Fruit fly (Drosophila melanogaster) whole organism, wandering third instar larva: ENCODE data around the gene PXo.

ENCODE experiments used
- Abd-B ChIP-seq: fragments of >200 bp; optimal IDR thresholded peaks from 2 replicates; lab custom pipeline; 2017; ENCODE audit warnings: missing biosample characterization, missing genetic modification characterization
- CG32264 ChIP-seq: fragments of 200-800 bp; sonication (Bioruptor generic); optimal IDR thresholded peaks from 2 replicates; lab custom pipeline; 2016; ENCODE audit warnings: missing biosample characterization, missing genetic modification characterization
- CG9705 ChIP-seq: fragments of 200-800 bp; sonication (Bioruptor generic); optimal IDR thresholded peaks from 2 replicates; lab custom pipeline; 2018; ENCODE audit warnings: missing biosample characterization, mild to moderate bottlenecking, missing genetic modification characterization
- Dif ChIP-seq: fragments of 200-275, 200-300 bp; sonication (Bioruptor generic); optimal IDR thresholded peaks from 2 replicates; lab custom pipeline; 2018; ENCODE audit warnings: missing biosample characterization, missing genetic modification characterization; ENCODE audit not compliant: partially characterized antibody
- GATAd ChIP-seq: sonication (Bioruptor generic); optimal IDR thresholded peaks from 2 replicates; lab custom pipeline; 2016; ENCODE audit warnings: missing biosample characterization, missing genetic modification characterization
- HLH106 ChIP-seq: fragments of 200-800 bp; optimal IDR thresholded peaks from 3 replicates; lab custom pipeline; 2019; ENCODE audit warnings: missing biosample characterization, mild to moderate bottlenecking, missing genetic modification characterization, moderate library complexity
- Hnf4 ChIP-seq: fragments of 200-800 bp; sonication (Bioruptor generic); optimal IDR thresholded peaks from 2 replicates; lab custom pipeline; 2016; ENCODE audit warnings: missing biosample characterization, mild to moderate bottlenecking, missing genetic modification characterization
- Hr78 ChIP-seq: fragments of >200 bp; optimal IDR thresholded peaks from 2 replicates; lab custom pipeline; 2017; ENCODE audit warnings: missing biosample characterization, missing genetic modification characterization
- Hr83 ChIP-seq: fragments of 200-300 bp; sonication (Bioruptor generic); optimal IDR thresholded peaks from 2 replicates; lab custom pipeline; 2016; ENCODE audit warnings: missing biosample characterization, mild to moderate bottlenecking, missing genetic modification characterization, moderate library complexity; ENCODE audit not compliant: poor library complexity, severe bottlenecking
- Jra ChIP-seq: sonication (Bioruptor generic); optimal IDR thresholded peaks from 2 replicates; lab custom pipeline; 2016; ENCODE audit warnings: missing biosample characterization, missing genetic modification characterization
- Mio ChIP-seq: sonication (Bioruptor generic); optimal IDR thresholded peaks from 2 replicates; lab custom pipeline; 2016; ENCODE audit warnings: missing biosample characterization, missing genetic modification characterization
- Myc ChIP-seq: fragments of >200 bp; optimal IDR thresholded peaks from 2 replicates; lab custom pipeline; 2017
- OdsH ChIP-seq: fragments of 200-800 bp; sonication (Bioruptor generic); optimal IDR thresholded peaks from 2 replicates; lab custom pipeline; 2016; ENCODE audit warnings: missing biosample characterization, mild to moderate bottlenecking, missing genetic modification characterization
- Sp1 ChIP-seq: fragments of 200-800 bp; sonication (Bioruptor generic); optimal IDR thresholded peaks from 3 replicates; lab custom pipeline; 2019; ENCODE audit warnings: missing biosample characterization, mild to moderate bottlenecking, missing genetic modification characterization, moderate library complexity
- Vsx2 ChIP-seq: fragments of 200-300, 225-300 bp; sonication (Bioruptor generic); optimal IDR thresholded peaks from 2 replicates; lab custom pipeline; 2018; ENCODE audit warnings: missing biosample characterization, missing genetic modification characterization; ENCODE audit not compliant: partially characterized antibody
- br ChIP-seq: fragments of 200-800 bp; sonication (Bioruptor generic); optimal IDR thresholded peaks from 2 replicates; lab custom pipeline; 2016; ENCODE audit warnings: missing biosample characterization, missing genetic modification characterization
- brk ChIP-seq: fragments of 200-800 bp; sonication (Bioruptor generic); optimal IDR thresholded peaks from 2 replicates; lab custom pipeline; 2016; ENCODE audit warnings: missing biosample characterization, mild to moderate bottlenecking, missing genetic modification characterization
- dl ChIP-seq, 2 experiments: fragments of 175-275, 200-275 bp in 1 of 2; fragments of 200-275 bp in 1 of 2; sonication (Bioruptor generic); optimal IDR thresholded peaks; lab custom pipeline; 2018; ENCODE audit warnings: mild to moderate bottlenecking in 2 of 2, missing biosample characterization in 2 of 2, missing genetic modification characterization in 2 of 2, moderate library complexity in 2 of 2; ENCODE audit not compliant: partially characterized antibody in 2 of 2, insufficient read depth in 1 of 2
- dmrt93B ChIP-seq: fragments of 200-800 bp; sonication (Bioruptor generic); optimal IDR thresholded peaks from 2 replicates; lab custom pipeline; 2018; ENCODE audit warnings: missing biosample characterization, mild to moderate bottlenecking, missing genetic modification characterization
- dsf ChIP-seq: sonication (Bioruptor generic); optimal IDR thresholded peaks from 2 replicates; lab custom pipeline; 2016; ENCODE audit warnings: missing biosample characterization, missing genetic modification characterization, borderline replicate concordance
- ey ChIP-seq: fragments of 200-800 bp; sonication (Bioruptor generic); optimal IDR thresholded peaks from 2 replicates; lab custom pipeline; 2016; ENCODE audit warnings: missing biosample characterization, missing genetic modification characterization
- foxo ChIP-seq, 2 experiments: fragments of 200-800 bp; sonication (Bioruptor generic); optimal IDR thresholded peaks; 2 replicates in 1 of 2; 3 replicates in 1 of 2; lab custom pipeline; 2016 to 2017; ENCODE audit warnings: missing biosample characterization in 2 of 2, missing genetic modification characterization in 2 of 2
- fru ChIP-seq: fragments of 200-800 bp; sonication (Bioruptor generic); optimal IDR thresholded peaks from 3 replicates; lab custom pipeline; 2016; ENCODE audit warnings: missing biosample characterization, mild to moderate bottlenecking, missing genetic modification characterization
- h ChIP-seq: fragments of 200-800 bp; sonication (Bioruptor generic); optimal IDR thresholded peaks from 3 replicates; lab custom pipeline; 2016; ENCODE audit warnings: missing biosample characterization, mild to moderate bottlenecking, missing genetic modification characterization
- lola ChIP-seq: fragments of >200 bp; optimal IDR thresholded peaks from 2 replicates; lab custom pipeline; 2017; ENCODE audit warnings: missing biosample characterization, missing genetic modification characterization
- pan ChIP-seq: fragments of >200 bp; optimal IDR thresholded peaks from 2 replicates; lab custom pipeline; 2017
- psq ChIP-seq: fragments of 200-800 bp; sonication (Bioruptor generic); optimal IDR thresholded peaks from 3 replicates; lab custom pipeline; 2017; ENCODE audit warnings: missing biosample characterization, mild to moderate bottlenecking, missing genetic modification characterization, moderate library complexity
- rgr ChIP-seq: fragments of 200-800 bp; sonication (Bioruptor generic); optimal IDR thresholded peaks from 3 replicates; lab custom pipeline; 2016; ENCODE audit warnings: missing biosample characterization, mild to moderate bottlenecking, missing genetic modification characterization
- sv ChIP-seq: fragments of 200-800 bp; sonication (Bioruptor generic); optimal IDR thresholded peaks from 3 replicates; lab custom pipeline; 2016; ENCODE audit warnings: missing biosample characterization, missing genetic modification characterization
- woc ChIP-seq: sonication (Bioruptor generic); optimal IDR thresholded peaks from 2 replicates; lab custom pipeline; 2016; ENCODE audit warnings: missing biosample characterization, mild to moderate bottlenecking, missing genetic modification characterization

The PXo gene

DNA sequence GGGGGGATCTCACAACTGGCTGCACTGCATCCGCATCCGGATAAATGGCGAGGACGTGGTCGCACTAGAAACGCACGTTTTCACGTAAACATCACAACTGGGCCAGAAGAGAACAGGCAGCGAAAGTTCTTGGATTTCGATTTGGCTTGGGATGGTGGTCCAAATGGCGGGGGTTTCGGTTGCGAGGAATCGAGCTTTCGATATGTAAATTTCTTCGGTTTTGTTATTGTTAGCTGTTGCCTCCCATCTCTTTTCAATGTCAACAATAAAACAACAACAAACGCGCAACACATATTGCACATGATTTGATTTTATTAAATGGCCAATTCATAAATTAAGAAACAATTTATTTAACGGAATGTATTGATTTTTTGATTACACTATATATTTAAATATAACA, at the start of gene PXo:
Gene PXo, minus strand, starts transcription at position 101 of the 400 bp plus-strand sequence.
- TF ChIP-seq dsf (GFP tag; lab: Kevin White, UChicago) = no peak
- no peak for TF ChIP-seq Hr83 (GFP tag; lab: Kevin White, UChicago)
- no peak for TF ChIP-seq Dif (GFP tag; lab: Kevin White, UChicago)

DNA sequence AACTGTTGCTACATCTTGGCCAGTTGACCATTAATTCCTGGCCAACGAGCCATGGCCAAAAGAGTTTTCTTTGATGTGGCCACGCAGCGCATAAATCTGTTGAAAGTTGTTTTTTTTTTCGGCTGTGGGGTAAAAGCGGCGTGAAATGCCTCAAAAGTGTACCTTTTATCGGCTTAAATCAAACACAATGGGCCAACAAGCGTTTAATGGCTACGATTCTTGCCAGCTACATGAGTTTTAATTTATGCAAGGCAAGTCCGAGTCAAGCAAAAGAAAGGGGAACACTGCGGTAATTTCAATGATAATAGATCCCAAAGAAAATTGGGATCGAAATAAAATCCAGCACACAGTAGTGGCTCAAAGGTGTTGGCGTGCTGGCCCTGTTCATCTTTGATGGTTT, 49.1 kb upstream of the PXo start:
- no peak for TF ChIP-seq OdsH
- TF ChIP-seq Hr78 (GFP tag; lab: Kevin White, UChicago) = no peak
- no peak for TF ChIP-seq sv (GFP tag; lab: Kevin White, UChicago)
- no peak for TF ChIP-seq dsf (GFP tag; lab: Kevin White, UChicago)

DNA sequence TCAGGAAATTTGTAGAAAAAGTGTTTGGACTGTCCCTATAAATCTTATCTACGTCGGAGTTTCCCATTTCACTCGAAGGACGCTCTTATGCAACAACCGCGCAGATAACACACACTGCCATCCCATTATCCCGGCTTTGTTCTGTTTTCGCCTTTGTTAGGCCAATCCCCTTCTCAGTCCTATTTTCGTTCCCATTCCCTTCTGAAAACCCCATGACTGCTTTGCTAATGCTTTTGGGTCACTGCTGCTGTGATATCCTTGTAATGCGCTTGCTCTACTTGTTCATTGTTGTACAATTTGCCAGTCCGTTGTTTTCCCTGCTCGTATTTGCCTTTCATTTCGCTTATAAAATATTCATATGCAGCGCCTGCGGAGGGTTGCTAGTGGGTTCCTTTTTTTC, 48.0 kb upstream of the PXo start:
- TF ChIP-seq Abd-B (GFP tag; lab: Kevin White, UChicago) (no peak), h (no peak), OdsH (no peak)

DNA sequence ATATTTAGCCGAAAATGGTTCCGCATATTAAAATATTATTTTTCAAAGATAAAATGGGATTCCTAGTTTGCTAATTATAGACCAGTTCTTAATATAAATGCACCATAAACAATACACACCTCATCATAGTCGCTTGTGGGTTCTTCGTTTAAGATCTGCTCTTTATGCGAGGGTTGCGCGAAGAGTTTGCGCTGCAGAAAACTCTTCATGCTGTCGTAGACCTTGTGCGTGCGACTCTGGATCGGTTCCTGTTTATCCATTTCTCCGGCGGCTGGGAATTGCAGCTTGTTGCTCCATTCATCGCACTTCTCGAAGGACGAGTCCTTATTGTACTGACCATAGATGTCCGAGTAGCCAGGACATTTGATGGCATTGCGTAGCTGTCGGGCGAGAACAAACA, 47.6 kb upstream of the PXo start:
- no peak for TF ChIP-seq pan (lab: Kevin White, UChicago)
- no peak for TF ChIP-seq CG9705
- TF ChIP-seq Vsx2 (GFP tag; lab: Kevin White, UChicago) = no peak
- TF ChIP-seq GATAd = no peak
- TF ChIP-seq rgr (GFP tag; lab: Kevin White, UChicago) = no peak
- no peak for TF ChIP-seq Mio (GFP tag; lab: Kevin White, UChicago)
- no peak for TF ChIP-seq Hnf4 (GFP tag; lab: Kevin White, UChicago)
- TF ChIP-seq sv (GFP tag; lab: Kevin White, UChicago) = no peak
- TF ChIP-seq HLH106 (tag; lab: Kevin White, UChicago) = no peak
- TF ChIP-seq brk (GFP tag; lab: Kevin White, UChicago) = no peak

DNA sequence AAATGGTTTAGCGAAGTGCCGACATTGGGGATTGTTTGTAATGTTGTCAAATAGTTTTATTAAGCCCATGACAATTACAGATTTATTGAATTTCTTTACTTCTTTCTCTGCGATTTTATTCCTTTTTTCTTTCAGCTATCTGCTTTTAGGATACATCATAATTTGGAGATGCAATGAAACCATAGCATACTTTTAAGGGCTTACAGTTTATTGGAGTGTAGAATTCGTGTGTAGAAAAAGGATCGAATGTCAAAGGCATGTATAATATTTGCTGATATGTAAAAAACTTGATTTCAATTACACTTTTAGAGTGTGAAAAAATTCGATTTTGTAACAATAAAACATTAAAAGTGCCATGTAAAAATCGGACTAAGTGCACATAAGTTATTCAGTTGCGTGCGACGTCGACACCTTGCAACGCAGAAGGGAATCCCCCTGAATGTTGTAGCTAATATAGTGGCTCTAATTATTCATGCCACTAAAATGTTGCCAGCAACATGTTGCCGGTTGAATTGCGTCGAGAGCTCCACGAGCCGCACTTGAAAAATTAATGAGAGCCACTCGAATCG, 45.8 kb upstream of the PXo start:
- TF ChIP-seq Myc (peak; percentile 51), dmrt93B (GFP tag; lab: Kevin White, UChicago) (no peak)
- TF ChIP-seq, all 38 proteins: peak for 1

DNA sequence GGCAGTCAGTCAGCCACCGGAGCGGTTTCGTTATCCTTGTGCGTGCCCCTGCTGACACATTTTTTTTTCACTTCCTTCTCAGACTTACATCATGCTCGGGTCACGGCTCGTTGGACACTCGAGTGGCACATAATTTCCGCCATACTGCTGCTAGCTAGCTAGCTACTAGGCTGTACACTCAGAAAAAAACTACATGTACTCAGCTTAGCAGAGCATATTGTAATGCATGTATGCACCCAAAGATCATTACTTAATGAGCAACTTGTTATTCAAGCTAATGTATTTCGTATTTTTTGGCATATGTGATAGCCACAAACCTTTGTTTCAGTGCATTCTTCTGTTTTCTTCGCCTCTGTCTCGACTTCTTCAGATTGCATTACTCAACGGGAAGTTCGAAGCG, 43.3 kb upstream of the PXo start:
- TF ChIP-seq Vsx2 (GFP tag; lab: Kevin White, UChicago) = no peak
- TF ChIP-seq ey = no peak
- TF ChIP-seq Myc = no peak
- TF ChIP-seq Hnf4 (GFP tag; lab: Kevin White, UChicago) = no peak
- no peak for TF ChIP-seq HLH106 (tag; lab: Kevin White, UChicago)
- no peak for TF ChIP-seq Dif (GFP tag; lab: Kevin White, UChicago)
- TF ChIP-seq Hr83 (GFP tag; lab: Kevin White, UChicago) = no peak
- TF ChIP-seq dsf (GFP tag; lab: Kevin White, UChicago) = no peak
- TF ChIP-seq psq (GFP tag; lab: Kevin White, UChicago) = no peak
- no peak for TF ChIP-seq CG32264 (GFP tag; lab: Kevin White, UChicago)
- no peak for TF ChIP-seq pan (lab: Kevin White, UChicago)
- no peak for TF ChIP-seq dmrt93B (GFP tag; lab: Kevin White, UChicago)
- TF ChIP-seq fru (GFP tag; lab: Kevin White, UChicago) = no peak
- no peak for TF ChIP-seq foxo (GFP tag; optimal IDR thresholded peaks at IDR 0.05; lab: Kevin White, UChicago)
- TF ChIP-seq woc = no peak
- TF ChIP-seq rgr (GFP tag; lab: Kevin White, UChicago) = no peak
- TF ChIP-seq dl (GFP tag; optimal IDR thresholded peaks at IDR 0.05; lab: Kevin White, UChicago; ENCODE audit: insufficient read depth in 1 of 2, partially characterized antibody in 2 of 2) = no peak
- TF ChIP-seq OdsH = no peak

DNA sequence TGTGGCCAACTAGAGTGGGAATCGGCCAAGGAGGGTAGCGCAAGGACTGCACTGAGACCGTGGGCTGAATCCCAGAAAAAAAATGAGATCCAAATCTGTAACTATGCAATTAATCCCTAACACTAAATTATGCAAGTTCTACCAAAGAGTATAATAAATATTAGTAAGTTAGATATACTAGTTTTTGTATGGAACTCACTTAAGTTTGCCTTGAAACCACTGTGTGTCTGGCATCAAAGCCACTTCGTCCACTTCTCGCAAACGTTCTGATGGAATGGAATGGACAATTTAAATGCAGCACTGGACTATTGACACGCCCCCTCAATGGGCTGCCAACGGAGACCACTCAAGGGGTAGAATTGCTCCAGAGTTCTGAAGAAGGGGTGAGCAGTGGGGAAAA, 37.0 kb upstream of the PXo start:
- TF ChIP-seq Sp1 (GFP tag; lab: Kevin White, UChicago) (no peak), psq (GFP tag; lab: Kevin White, UChicago) (no peak), br (GFP tag; lab: Kevin White, UChicago) (no peak), lola (GFP tag; lab: Kevin White, UChicago) (no peak), Vsx2 (GFP tag; lab: Kevin White, UChicago) (no peak), Jra (GFP tag; lab: Kevin White, UChicago) (no peak), dmrt93B (GFP tag; lab: Kevin White, UChicago) (no peak)
- TF ChIP-seq, all 38 proteins: peak for 0
